Worm (Caenorhabditis elegans): ENCODE results near the gene Y38C1AA.6.

Gene Y38C1AA.6

ce11 chrIV:132095-132494 is 30.5 kb upstream of the Y38C1AA.6 start, which contains the start of gene daf-1 (continued):
- TF ChIP-seq pax-3 (tag; optimal IDR thresholded peaks at IDR 0.05): no peak
- no peak for TF ChIP-seq unc-98 (GFP tag; IDR thresholded peaks at IDR 0.05)
- TF ChIP-seq dsc-1 (tag; optimal IDR thresholded peaks at IDR 0.05): peak; percentile 39
- no peak for TF ChIP-seq ceh-8 (GFP tag; optimal IDR thresholded peaks at IDR 0.05)
- TF ChIP-seq C16A3.4 (tag; optimal IDR thresholded peaks at IDR 0.05): no peak
- peak; percentile 61 for TF ChIP-seq unc-86 (tag; optimal IDR thresholded peaks at IDR 0.05)
- no peak for TF ChIP-seq hpl-2 (GFP tag; optimal IDR thresholded peaks at IDR 0.05)
- peak; percentile 37 for TF ChIP-seq sox-4 (tag; optimal IDR thresholded peaks at IDR 0.05)
- TF ChIP-seq unc-30 (tag; optimal IDR thresholded peaks at IDR 0.05): no peak
- TF ChIP-seq nhr-19 (GFP tag; conservative IDR thresholded peaks at IDR 0.05): no peak
- no peak for TF ChIP-seq sptf-1 (tag; optimal IDR thresholded peaks at IDR 0.05)
- peak; percentile 73 for TF ChIP-seq fkh-8 (tag; optimal IDR thresholded peaks at IDR 0.05)
- TF ChIP-seq egl-13 (tag; optimal IDR thresholded peaks at IDR 0.05): peak; percentile 67
- TF ChIP-seq nhr-71 (tag; optimal IDR thresholded peaks at IDR 0.05): peak; percentile 32
- no peak for TF ChIP-seq hlh-4 (tag; optimal IDR thresholded peaks at IDR 0.05)
- TF ChIP-seq nhr-12 (tag; optimal IDR thresholded peaks at IDR 0.05): no peak
- peak in 1 of 2 experiments; percentile 40 for TF ChIP-seq lsy-2 (tag; optimal IDR thresholded peaks at IDR 0.05)
- TF ChIP-seq lir-3 (tag; optimal IDR thresholded peaks at IDR 0.05; ENCODE audit: poor library complexity): no peak
- TF ChIP-seq hlh-17 (GFP tag; optimal IDR thresholded peaks at IDR 0.05; ENCODE audit: borderline replicate concordance): no peak
- no peak for TF ChIP-seq ceh-90 (tag; optimal IDR thresholded peaks at IDR 0.05)
- no peak for TF ChIP-seq aly-2 (tag; optimal IDR thresholded peaks at IDR 0.05)
- TF ChIP-seq mef-2 (tag; optimal IDR thresholded peaks at IDR 0.05): no peak
- TF ChIP-seq C04F5.9 (tag; optimal IDR thresholded peaks at IDR 0.05): no peak
- no peak for TF ChIP-seq ama-1 (optimal IDR thresholded peaks at IDR 0.05)
- TF ChIP-seq mab-9 (GFP tag; IDR thresholded peaks at IDR 0.05): no peak
- TF ChIP-seq nhr-47 (tag; optimal IDR thresholded peaks at IDR 0.05): peak; percentile 42
- no peak for TF ChIP-seq efl-1 (optimal IDR thresholded peaks at IDR 0.05)
- TF ChIP-seq efl-1 (GFP tag; optimal IDR thresholded peaks at IDR 0.05 in 1 of 2): no peak
- TF ChIP-seq egl-27 (tag; optimal IDR thresholded peaks at IDR 0.05): no peak
- no peak for TF ChIP-seq blmp-1 (tag; optimal IDR thresholded peaks at IDR 0.05)
- TF ChIP-seq tbx-2 (tag; optimal IDR thresholded peaks at IDR 0.05): peak; percentile 18
- no peak for TF ChIP-seq alr-1 (tag; optimal IDR thresholded peaks at IDR 0.05; ENCODE audit: borderline replicate concordance)
- TF ChIP-seq lin-14 (GFP tag; optimal IDR thresholded peaks at IDR 0.05): peak; percentile 73

ce11 chrIV:133968-134367 is 28.7 kb upstream of the Y38C1AA.6 start:
- TF ChIP-seq ceh-63 (GFP tag; optimal IDR thresholded peaks at IDR 0.05): no peak
- TF ChIP-seq nhr-47 (tag; optimal IDR thresholded peaks at IDR 0.05): peak; percentile 33
- no peak for TF ChIP-seq hpl-2 (GFP tag; optimal IDR thresholded peaks at IDR 0.05)
- TF ChIP-seq fkh-8 (tag; optimal IDR thresholded peaks at IDR 0.05): peak; percentile 55
- peak; percentile 83 for TF ChIP-seq dsc-1 (tag; optimal IDR thresholded peaks at IDR 0.05)
- peak; percentile 53 for TF ChIP-seq egl-13 (tag; optimal IDR thresholded peaks at IDR 0.05)
- TF ChIP-seq elt-2 (tag; optimal IDR thresholded peaks at IDR 0.05): no peak

- TF ChIP-seq ceh-8 (GFP tag; optimal IDR thresholded peaks at IDR 0.05) (peak; percentile 29), tbx-2 (tag; optimal IDR thresholded peaks at IDR 0.05) (no peak)
These were observed 23.0 kb upstream of the Y38C1AA.6 start for ce11 chrIV:139652-140051.

ce11 chrIV:141022-141421 is 21.6 kb upstream of the Y38C1AA.6 start:
- TF ChIP-seq fkh-4 (tag; optimal IDR thresholded peaks at IDR 0.05; ENCODE audit: borderline replicate concordance): no peak
- TF ChIP-seq lsy-2 (tag; optimal IDR thresholded peaks at IDR 0.05): no peak
- no peak for TF ChIP-seq ceh-82 (tag; optimal IDR thresholded peaks at IDR 0.05)
- no peak for TF ChIP-seq tbx-2 (tag; optimal IDR thresholded peaks at IDR 0.05)
- TF ChIP-seq fos-1 (tag; optimal IDR thresholded peaks at IDR 0.05): no peak
- TF ChIP-seq blmp-1 (tag; optimal IDR thresholded peaks at IDR 0.05): no peak
- no peak for TF ChIP-seq ceh-90 (tag; optimal IDR thresholded peaks at IDR 0.05)
- no peak for TF ChIP-seq nhr-47 (tag; optimal IDR thresholded peaks at IDR 0.05)
- no peak for TF ChIP-seq snpc-4 (tag; optimal IDR thresholded peaks at IDR 0.05)
- no peak for TF ChIP-seq lir-3 (tag; optimal IDR thresholded peaks at IDR 0.05; ENCODE audit: poor library complexity)
- no peak for TF ChIP-seq zag-1 (tag; optimal IDR thresholded peaks at IDR 0.05)
- TF ChIP-seq dsc-1 (tag; optimal IDR thresholded peaks at IDR 0.05): no peak
- no peak for TF ChIP-seq isw-1 (GFP tag; IDR thresholded peaks at IDR 0.05)
- no peak for TF ChIP-seq xbp-1 (tag; optimal IDR thresholded peaks at IDR 0.05)
- no peak for TF ChIP-seq ztf-11 (tag; optimal IDR thresholded peaks at IDR 0.05)
- no peak for TF ChIP-seq C16A3.4 (tag; optimal IDR thresholded peaks at IDR 0.05)
- no peak for TF ChIP-seq mef-2 (tag; optimal IDR thresholded peaks at IDR 0.05)
- no peak for TF ChIP-seq swsn-7 (tag; optimal IDR thresholded peaks at IDR 0.05)
- no peak for TF ChIP-seq nhr-19 (GFP tag; conservative IDR thresholded peaks at IDR 0.05)
- no peak for TF ChIP-seq ceh-63 (GFP tag; optimal IDR thresholded peaks at IDR 0.05)

All from whole organism, L1 larva.